Worm (Caenorhabditis elegans): ENCODE results near the gene F21C10.19.
"Not testable (repeated sequence)": the region's sequence is repeated elsewhere in the genome, so short reads cannot be mapped to it uniquely, and the experiment has no call there.

- TF ChIP-seq ces-1 (GFP tag; optimal IDR thresholded peaks at IDR 0.05); mef-2 (tag; optimal IDR thresholded peaks at IDR 0.05); zag-1 (tag; optimal IDR thresholded peaks at IDR 0.05); elt-3 (tag; optimal IDR thresholded peaks at IDR 0.05); nhr-28 (tag; optimal IDR thresholded peaks at IDR 0.05); ztf-4 (tag; optimal IDR thresholded peaks at IDR 0.05); lsy-2 (tag; optimal IDR thresholded peaks at IDR 0.05); nhr-76 (tag; optimal IDR thresholded peaks at IDR 0.05); skn-1 (tag; optimal IDR thresholded peaks at IDR 0.05): not testable (repeated sequence)
- TF ChIP-seq aly-2 (tag; optimal IDR thresholded peaks at IDR 0.05): peak; percentile 60
- TF ChIP-seq nhr-71 (tag; optimal IDR thresholded peaks at IDR 0.05): peak; percentile 25
- TF ChIP-seq nhr-90 (tag; optimal IDR thresholded peaks at IDR 0.05; ENCODE audit: poor library complexity): peak; percentile 7
These were observed 28.4 kb downstream of the F21C10.19 start for ce11 chrV:9159146-9159717.

All from whole organism, L1 larva.